Fruit fly (Drosophila melanogaster): ENCODE measurements around the gene ppk21.

Gene ppk21

DNA sequence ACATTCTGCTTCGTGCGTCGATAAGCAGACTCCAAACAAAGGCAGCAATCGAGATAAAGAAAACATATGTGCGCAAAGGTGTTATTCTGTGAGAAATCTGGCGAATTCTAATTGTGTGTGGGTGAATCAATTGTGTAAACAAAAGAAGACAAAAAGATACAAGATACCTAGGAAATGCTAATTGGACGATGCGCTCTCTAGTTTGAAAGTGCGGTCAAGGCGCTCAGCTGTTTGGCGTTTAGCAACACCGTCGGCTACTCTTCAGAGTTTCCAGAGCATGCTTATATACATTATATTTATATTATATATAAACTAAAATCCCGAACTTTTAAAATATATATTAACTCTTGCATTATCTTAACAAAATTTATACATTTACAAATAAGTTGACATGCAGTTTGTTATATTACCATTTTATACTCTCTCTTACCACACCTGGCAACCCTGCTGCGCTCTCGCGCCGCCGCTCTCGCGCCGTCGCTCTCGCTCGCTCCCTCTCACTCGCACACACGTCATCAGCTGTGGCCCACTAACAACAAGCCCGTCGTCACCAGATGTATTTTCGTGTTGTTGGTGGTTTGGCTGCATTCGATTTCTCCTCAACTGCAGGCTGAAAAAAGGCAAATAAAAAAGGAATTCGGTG, 45.9 kb upstream of the ppk21 start, which contains the start of gene CG1907 (continued):
- peak; percentile 55 for TF ChIP-seq NC2α (GFP tag; optimal IDR thresholded peaks at IDR 0.05)
- TF ChIP-seq cwo (GFP tag; optimal IDR thresholded peaks at IDR 0.05), result peak; percentile 95
- TF ChIP-seq CG15696 (tag; optimal IDR thresholded peaks at IDR 0.05), result peak; percentile 98
- peak; percentile 91 for TF ChIP-seq CG2120 (GFP tag; optimal IDR thresholded peaks at IDR 0.05)
- peak; percentile 86 for TF ChIP-seq CG12769 (tag; optimal IDR thresholded peaks at IDR 0.05)
- peak; percentile 97 for TF ChIP-seq al (GFP tag; IDR thresholded peaks at IDR 0.05)
- TF ChIP-seq tap (tag; optimal IDR thresholded peaks at IDR 0.05), result peak; percentile 98
- peak; percentile 96 for TF ChIP-seq trem (tag; optimal IDR thresholded peaks at IDR 0.05)
- TF ChIP-seq CG11093 (GFP tag; IDR thresholded peaks at IDR 0.05), result peak; percentile 96
- peak; percentile 99 for TF ChIP-seq CG6813 (GFP tag; optimal IDR thresholded peaks at IDR 0.05)
- TF ChIP-seq lbe (GFP tag; optimal IDR thresholded peaks at IDR 0.05), result peak; percentile 94
- no peak for TF ChIP-seq cg (GFP tag; optimal IDR thresholded peaks at IDR 0.05)
- TF ChIP-seq CG31441 (GFP tag; IDR thresholded peaks at IDR 0.05), result peak; percentile 99
- TF ChIP-seq CG7372 (GFP tag; IDR thresholded peaks at IDR 0.05), result peak; percentile 98
- peak; percentile 96 for TF ChIP-seq CG34376 (GFP tag; optimal IDR thresholded peaks at IDR 0.05)
- TF ChIP-seq CG8924 (tag; optimal IDR thresholded peaks at IDR 0.05), result peak; percentile 99
- TF ChIP-seq CG10274 (GFP tag; optimal IDR thresholded peaks at IDR 0.05), result peak; percentile 91
- peak; percentile 92 for TF ChIP-seq CG17186 (GFP tag; optimal IDR thresholded peaks at IDR 0.05)
- peak; percentile 97 for TF ChIP-seq Chrac-16 (GFP tag; optimal IDR thresholded peaks at IDR 0.05)
- peak; percentile 98 for TF ChIP-seq CG7839 (tag; optimal IDR thresholded peaks at IDR 0.05)
- peak; percentile 97 for TF ChIP-seq CG3726 (GFP tag; IDR thresholded peaks at IDR 0.05)
- TF ChIP-seq toy (GFP tag; IDR thresholded peaks at IDR 0.05), result peak; percentile 97
- TF ChIP-seq CG17612 (GFP tag; IDR thresholded peaks at IDR 0.05), result peak; percentile 96
- TF ChIP-seq Camta (GFP tag; optimal IDR thresholded peaks at IDR 0.05), result peak; percentile 76
- TF ChIP-seq mam (GFP tag; optimal IDR thresholded peaks at IDR 0.05), result peak; percentile 88
- peak; percentile 97 for TF ChIP-seq CG43689 (GFP tag; IDR thresholded peaks at IDR 0.05)
- TF ChIP-seq ham (GFP tag; IDR thresholded peaks at IDR 0.05), result peak; percentile 90
- TF ChIP-seq en (GFP tag; optimal IDR thresholded peaks at IDR 0.05), result peak; percentile 57
- peak; percentile 73 to 89 for TF ChIP-seq chif (GFP tag; optimal IDR thresholded peaks at IDR 0.05)
- peak; percentile 83; the same call in 2 of the 3 replicates for TF ChIP-seq sr (GFP tag; IDR thresholded peaks at IDR 0.05)
- TF ChIP-seq CG6765 (GFP tag; optimal IDR thresholded peaks at IDR 0.05), result peak; percentile 98
- TF ChIP-seq CG6791 (GFP tag; IDR thresholded peaks at IDR 0.05; ENCODE audit: partially characterized antibody), result no peak
- peak; percentile 58 for TF ChIP-seq emc (GFP tag; optimal IDR thresholded peaks at IDR 0.05)
- TF ChIP-seq hbn (GFP tag; IDR thresholded peaks at IDR 0.05; ENCODE audit: partially characterized antibody), result no peak
- peak; percentile 97 for TF ChIP-seq CG9817 (tag; optimal IDR thresholded peaks at IDR 0.05)
- TF ChIP-seq CG18262 (tag; optimal IDR thresholded peaks at IDR 0.05), result peak; percentile 99
- peak; percentile 95 for TF ChIP-seq Vsx1 (GFP tag; optimal IDR thresholded peaks at IDR 0.05)
- TF ChIP-seq ara (GFP tag; IDR thresholded peaks at IDR 0.05), result peak; percentile 99
- TF ChIP-seq CG30431 (GFP tag; optimal IDR thresholded peaks at IDR 0.05), result peak; percentile 96
- peak; percentile 90 for TF ChIP-seq CG11560 (tag; IDR thresholded peaks at IDR 0.05)
- TF ChIP-seq CG17568 (GFP tag; optimal IDR thresholded peaks at IDR 0.05), result peak; percentile 90
- TF ChIP-seq CG4730 (GFP tag; IDR thresholded peaks at IDR 0.05), result peak; percentile 97
- TF ChIP-seq Myb (GFP tag; optimal IDR thresholded peaks at IDR 0.05), result peak; percentile 64
- peak; percentile 95 for TF ChIP-seq Lhr (GFP tag; optimal IDR thresholded peaks at IDR 0.05)
- TF ChIP-seq CG14965 (GFP tag; optimal IDR thresholded peaks at IDR 0.05; ENCODE audit: borderline replicate concordance), result no peak
- peak; percentile 97 for TF ChIP-seq ken (GFP tag; IDR thresholded peaks at IDR 0.05)
- TF ChIP-seq dmrt99B (tag; optimal IDR thresholded peaks at IDR 0.05), result peak; percentile 97
- TF ChIP-seq Ssrp (tag; optimal IDR thresholded peaks at IDR 0.05), result peak; percentile 98
- peak; percentile 96 for TF ChIP-seq oc (tag; optimal IDR thresholded peaks at IDR 0.05)
- peak; percentile 86 for TF ChIP-seq pum (GFP tag; optimal IDR thresholded peaks at IDR 0.05)

All from whole organism, embryonic.